Fruit fly (Drosophila melanogaster) whole organism, embryonic: Measurements from ENCODE around the gene Prx2.

Experiments used
- Bteb2 ChIP-seq: fragments of 200-800 bp; sonication (Bioruptor generic); optimal IDR thresholded peaks from 2 replicates; lab custom pipeline; 2016; ENCODE audit warnings: missing biosample characterization, missing genetic modification characterization
- CG11695 ChIP-seq: fragments of 200-800 bp; sonication (Bioruptor generic); IDR thresholded peaks from 3 replicates; pipeline ENCODE4 v1.3.6; 2022; ENCODE audit warnings: missing biosample characterization, missing genetic modification characterization
- CG11696 ChIP-seq: fragments of 200-800 bp; sonication (Bioruptor generic); IDR thresholded peaks from 2 replicates; pipeline ENCODE4 v1.3.6; 2022; ENCODE audit warnings: missing biosample characterization, missing genetic modification characterization
- CG12299 ChIP-seq: fragments of 200-800 bp; sonication (Bioruptor generic); optimal IDR thresholded peaks from 2 replicates; lab custom pipeline; 2018; ENCODE audit warnings: missing biosample characterization, mild to moderate bottlenecking, missing genetic modification characterization
- CG1233 ChIP-seq: fragments of 200-800 bp; sonication (Bioruptor generic); optimal IDR thresholded peaks from 4 replicates; lab custom pipeline; 2018; ENCODE audit warnings: missing biosample characterization, mild to moderate bottlenecking, missing genetic modification characterization
- CG15269 ChIP-seq: fragments of 200-800 bp; sonication (Bioruptor generic); optimal IDR thresholded peaks from 2 replicates; lab custom pipeline; 2018; ENCODE audit warnings: missing biosample characterization, mild to moderate bottlenecking, missing genetic modification characterization, moderate library complexity
- CG32767 ChIP-seq: fragments of 200-800 bp; sonication (Bioruptor generic); IDR thresholded peaks from 2 replicates; pipeline ENCODE4 v1.3.6; 2022; ENCODE audit warnings: missing biosample characterization, missing genetic modification characterization
- CG4404 ChIP-seq: fragments of 200-800 bp; sonication (Bioruptor generic); IDR thresholded peaks from 2 replicates; pipeline ENCODE4 v1.3.6; 2022; ENCODE audit warnings: missing biosample characterization, missing genetic modification characterization
- CG5953 ChIP-seq: fragments of 200-800 bp; sonication (Bioruptor generic); IDR thresholded peaks from 2 replicates; pipeline ENCODE4 v1.3.6; 2022; ENCODE audit warnings: missing biosample characterization, missing genetic modification characterization
- CG6272 ChIP-seq: fragments of 200-800 bp; sonication (Bioruptor generic); IDR thresholded peaks from 2 replicates; pipeline ENCODE4 v1.3.6; 2022; ENCODE audit warnings: missing biosample characterization, missing genetic modification characterization
- CG8359 ChIP-seq: fragments of 200-800 bp; sonication (Bioruptor generic); optimal IDR thresholded peaks from 2 replicates; lab custom pipeline; 2017; ENCODE audit warnings: missing biosample characterization, mild to moderate bottlenecking, missing genetic modification characterization, borderline replicate concordance
- CG9876 ChIP-seq: fragments of 200-800 bp; sonication (Bioruptor generic); optimal IDR thresholded peaks from 2 replicates; lab custom pipeline; 2016; ENCODE audit warnings: missing biosample characterization, missing genetic modification characterization
- Dfd ChIP-seq, 2 experiments: fragments of >200 bp; optimal IDR thresholded peaks; 2 replicates each; lab custom pipeline; 2017; ENCODE audit warnings: missing biosample characterization in 2 of 2, missing genetic modification characterization in 2 of 2
- Fer3 ChIP-seq: fragments of 200-800 bp; sonication (Bioruptor generic); optimal IDR thresholded peaks from 2 replicates; lab custom pipeline; 2018; ENCODE audit warnings: missing biosample characterization, mild to moderate bottlenecking, missing genetic modification characterization, moderate library complexity
- HHEX ChIP-seq: fragments of 200-800 bp; sonication (Bioruptor generic); optimal IDR thresholded peaks from 3 replicates; lab custom pipeline; 2017; ENCODE audit warnings: missing biosample characterization, mild to moderate bottlenecking, missing genetic modification characterization, missing genetic modification reagents
- Mad ChIP-seq: fragments of 200-800 bp; sonication (Bioruptor generic); optimal IDR thresholded peaks from 2 replicates; lab custom pipeline; 2016; ENCODE audit warnings: missing biosample characterization, missing genetic modification characterization
- NC2α ChIP-seq: fragments of 200-800 bp; sonication (Bioruptor generic); optimal IDR thresholded peaks from 2 replicates; lab custom pipeline; 2016; ENCODE audit warnings: missing biosample characterization, missing genetic modification characterization
- Nf-YB ChIP-seq: fragments of 200-800 bp; sonication (Bioruptor generic); optimal IDR thresholded peaks from 3 replicates; lab custom pipeline; 2019; ENCODE audit warnings: missing biosample characterization, mild to moderate bottlenecking, missing genetic modification characterization, moderate library complexity
- Oli ChIP-seq: fragments of 200-800 bp; sonication (Bioruptor generic); optimal IDR thresholded peaks from 2 replicates; lab custom pipeline; 2018; ENCODE audit warnings: missing biosample characterization, mild to moderate bottlenecking, missing genetic modification characterization, moderate library complexity
- Vsx1 ChIP-seq: fragments of 200-800 bp; sonication (Bioruptor generic); optimal IDR thresholded peaks from 2 replicates; lab custom pipeline; 2017; ENCODE audit warnings: missing biosample characterization, mild to moderate bottlenecking, missing genetic modification characterization, missing genetic modification reagents
- aop ChIP-seq: fragments of 200-800 bp; sonication (Bioruptor generic); IDR thresholded peaks from 2 replicates; pipeline ENCODE4 v1.3.6; 2022; ENCODE audit warnings: missing biosample characterization, missing genetic modification characterization
- ato ChIP-seq: fragments of 200-800 bp; sonication (Bioruptor generic); IDR thresholded peaks from 2 replicates; pipeline ENCODE4 v1.3.6; 2022; ENCODE audit warnings: missing biosample characterization, missing genetic modification characterization; ENCODE audit not compliant: partially characterized antibody
- cas ChIP-seq: fragments of 200-800 bp; sonication (Bioruptor generic); IDR thresholded peaks from 2 replicates; pipeline ENCODE4 v1.3.6; 2022; ENCODE audit warnings: missing biosample characterization, missing genetic modification characterization
- crp ChIP-seq, 2 experiments: fragments of 200-800 bp; sonication (Bioruptor generic); optimal IDR thresholded peaks; 2 replicates in 1 of 2; 3 replicates in 1 of 2; lab custom pipeline; 2017; ENCODE audit warnings: missing biosample characterization in 2 of 2, missing genetic modification characterization in 2 of 2, mild to moderate bottlenecking in 1 of 2, moderate library complexity in 1 of 2
- dysf ChIP-seq: fragments of 200-800 bp; sonication (Bioruptor generic); IDR thresholded peaks from 3 replicates; pipeline ENCODE4 v1.3.6; 2022; ENCODE audit warnings: missing biosample characterization, missing genetic modification characterization
- esg ChIP-seq: fragments of 200-800 bp; sonication (Bioruptor generic); conservative IDR thresholded peaks from 2 replicates; pipeline ENCODE4 v1.3.6; 2022; ENCODE audit warnings: missing biosample characterization, missing genetic modification characterization
- ewg ChIP-seq: fragments of 200-800 bp; sonication (Bioruptor generic); optimal IDR thresholded peaks from 3 replicates; lab custom pipeline; 2017; ENCODE audit warnings: mild to moderate bottlenecking, missing biosample characterization, missing genetic modification reagents, missing genetic modification characterization
- fd3F ChIP-seq: fragments of 200-800 bp; sonication (Bioruptor generic); optimal IDR thresholded peaks from 2 replicates; lab custom pipeline; 2018; ENCODE audit warnings: missing biosample characterization, mild to moderate bottlenecking, missing genetic modification characterization, moderate library complexity
- fu2 ChIP-seq: fragments of 200-800 bp; sonication (Bioruptor generic); optimal IDR thresholded peaks from 2 replicates; lab custom pipeline; 2016; ENCODE audit warnings: missing biosample characterization, missing genetic modification characterization
- gt ChIP-seq: fragments of 200-800 bp; sonication (Bioruptor generic); IDR thresholded peaks from 2 replicates; pipeline ENCODE4 v1.3.6; 2022; ENCODE audit warnings: missing biosample characterization, missing genetic modification characterization
- h ChIP-seq: fragments of >200 bp; optimal IDR thresholded peaks from 2 replicates; lab custom pipeline; 2017
- hkb ChIP-seq, 2 experiments: fragments of 200-800 bp in 1 of 2; fragments of >200 bp in 1 of 2; sonication (Bioruptor generic) in 1 of 2; IDR thresholded peaks in 1 of 2; optimal IDR thresholded peaks in 1 of 2; 2 replicates each; pipeline versions ENCODE4 v1.3.6 to Lab custom; 2017 to 2022; ENCODE audit warnings: missing biosample characterization in 1 of 2, missing genetic modification characterization in 1 of 2
- jumu ChIP-seq: fragments of 200-800 bp; sonication (Bioruptor generic); optimal IDR thresholded peaks from 3 replicates; lab custom pipeline; 2016; ENCODE audit warnings: missing biosample characterization, missing genetic modification characterization
- kni ChIP-seq: fragments of 200-800 bp; sonication (Bioruptor generic); optimal IDR thresholded peaks from 3 replicates; lab custom pipeline; 2017; ENCODE audit warnings: mild to moderate bottlenecking, missing biosample characterization, missing genetic modification reagents, missing genetic modification characterization
- lov ChIP-seq, 2 experiments: fragments of 200-800 bp in 1 of 2; fragments of >200 bp in 1 of 2; sonication (Bioruptor generic) in 1 of 2; IDR thresholded peaks in 1 of 2; optimal IDR thresholded peaks in 1 of 2; 2 replicates in 1 of 2; 3 replicates in 1 of 2; pipeline versions ENCODE4 v1.3.6 to Lab custom; 2017 to 2022; ENCODE audit warnings: missing biosample characterization in 1 of 2, missing genetic modification characterization in 1 of 2
- nerfin-1 ChIP-seq: fragments of 200-800 bp; sonication (Bioruptor generic); optimal IDR thresholded peaks from 3 replicates; lab custom pipeline; 2019; ENCODE audit warnings: missing biosample characterization, mild to moderate bottlenecking, missing genetic modification characterization, moderate library complexity
- nmo ChIP-seq: fragments of 200-800 bp; sonication (Bioruptor generic); optimal IDR thresholded peaks from 2 replicates; lab custom pipeline; 2018; ENCODE audit warnings: missing biosample characterization, mild to moderate bottlenecking, missing genetic modification characterization, moderate library complexity
- odd ChIP-seq: fragments of 200-800 bp; sonication (Bioruptor generic); optimal IDR thresholded peaks from 2 replicates; lab custom pipeline; 2017; ENCODE audit warnings: missing biosample characterization, mild to moderate bottlenecking, missing genetic modification characterization
- pnt ChIP-seq: fragments of 200-800 bp; sonication (Bioruptor generic); optimal IDR thresholded peaks from 3 replicates; lab custom pipeline; 2016; ENCODE audit warnings: missing biosample characterization, missing genetic modification characterization
- prd ChIP-seq, 3 experiments: fragments of >200 bp in 2 of 3; fragments of 200-800 bp in 1 of 3; sonication (Bioruptor generic) in 1 of 3; optimal IDR thresholded peaks in 2 of 3; IDR thresholded peaks in 1 of 3; 2 replicates in 2 of 3; 3 replicates in 1 of 3; pipeline versions ENCODE4 v1.3.6 to Lab custom; 2017 to 2022; ENCODE audit warnings: missing biosample characterization in 1 of 3, missing genetic modification characterization in 1 of 3
- pros ChIP-seq: fragments of 200-800 bp; sonication (Bioruptor generic); optimal IDR thresholded peaks from 3 replicates; lab custom pipeline; 2019; ENCODE audit warnings: missing biosample characterization, mild to moderate bottlenecking, missing genetic modification characterization, moderate library complexity
- psq ChIP-seq: fragments of 200-800 bp; sonication (Bioruptor generic); optimal IDR thresholded peaks from 2 replicates; lab custom pipeline; 2017; ENCODE audit warnings: missing biosample characterization, missing genetic modification characterization
- scrt ChIP-seq: fragments of 200-800 bp; sonication (Bioruptor generic); optimal IDR thresholded peaks from 2 replicates; lab custom pipeline; 2018; ENCODE audit warnings: missing biosample characterization, mild to moderate bottlenecking, missing genetic modification characterization, moderate library complexity
- shn ChIP-seq: fragments of 200-800 bp; sonication (Bioruptor generic); optimal IDR thresholded peaks from 3 replicates; lab custom pipeline; 2016; ENCODE audit warnings: missing biosample characterization, missing genetic modification characterization
- sima ChIP-seq: fragments of 200-800 bp; sonication (Bioruptor generic); optimal IDR thresholded peaks from 2 replicates; lab custom pipeline; 2016; ENCODE audit warnings: missing biosample characterization, missing genetic modification characterization
- sna ChIP-seq: fragments of 200-800 bp; sonication (Bioruptor generic); IDR thresholded peaks from 2 replicates; pipeline ENCODE4 v1.3.6; 2022; ENCODE audit warnings: missing biosample characterization, missing genetic modification characterization; ENCODE audit not compliant: partially characterized antibody
- tup ChIP-seq: fragments of 200-800 bp; sonication (Bioruptor generic); optimal IDR thresholded peaks from 2 replicates; lab custom pipeline; 2016; ENCODE audit warnings: missing biosample characterization, mild to moderate bottlenecking, missing genetic modification characterization, moderate library complexity
- vfl ChIP-seq: fragments of 200-800 bp; sonication (Bioruptor generic); optimal IDR thresholded peaks from 2 replicates; lab custom pipeline; 2016; ENCODE audit warnings: missing biosample characterization, missing genetic modification characterization
- wor ChIP-seq: fragments of 200-800 bp; sonication (Bioruptor generic); IDR thresholded peaks from 2 replicates; pipeline ENCODE4 v1.3.6; 2022; ENCODE audit warnings: missing biosample characterization, missing genetic modification characterization
- zfh2 ChIP-seq: fragments of 200-800 bp; sonication (Bioruptor generic); optimal IDR thresholded peaks from 2 replicates; lab custom pipeline; 2016; ENCODE audit warnings: missing biosample characterization, missing genetic modification characterization

The Prx2 gene

DNA sequence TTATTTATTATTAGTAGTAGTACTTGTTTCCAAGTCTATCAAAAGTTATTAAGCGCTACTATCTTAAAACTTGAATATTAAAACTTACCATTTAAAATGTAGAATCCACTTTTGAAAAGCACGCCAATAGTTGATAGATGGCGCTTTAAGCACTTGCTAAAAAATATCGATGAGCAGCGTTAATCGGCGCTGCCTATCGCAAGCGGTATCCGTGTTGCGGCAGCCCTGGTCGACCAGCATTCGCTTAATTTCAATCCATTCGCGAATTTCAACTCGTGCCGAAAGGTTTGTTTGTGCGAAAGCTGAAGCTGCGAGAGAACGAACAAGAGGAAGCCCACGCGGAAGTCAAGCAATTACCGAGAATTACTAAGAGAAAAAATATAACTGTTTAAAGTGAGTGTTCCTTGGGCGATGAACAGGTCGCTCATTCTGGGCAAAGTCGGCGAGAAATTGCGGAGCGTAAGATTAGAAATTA is at the start of gene Prx2 (continued):
- TF ChIP-seq h (lab: Kevin White, UChicago): no peak
- no peak for TF ChIP-seq cas (GFP tag; lab: Robert Waterston, UW)
- no peak for TF ChIP-seq esg (GFP tag; lab: Robert Waterston, UW)
- TF ChIP-seq odd (GFP tag; lab: Kevin White, UChicago): no peak
- TF ChIP-seq crp (GFP tag; optimal IDR thresholded peaks at IDR 0.05; lab: Kevin White, UChicago): no peak
- TF ChIP-seq pnt (GFP tag; lab: Kevin White, UChicago): no peak
- TF ChIP-seq ato (GFP tag; lab: Robert Waterston, UW): peak; percentile 47; the same call in 1 of the 2 replicates
- TF ChIP-seq dysf (GFP tag; lab: Robert Waterston, UW): no peak
- TF ChIP-seq CG15269 (tag; lab: Kevin White, UChicago): no peak
- TF ChIP-seq sima: no peak
- no peak for TF ChIP-seq zfh2 (GFP tag; lab: Kevin White, UChicago)
- no peak for TF ChIP-seq prd (optimal IDR thresholded peaks at IDR 0.05; lab: Kevin White, UChicago)
- no peak for TF ChIP-seq prd (GFP tag; IDR thresholded peaks at IDR 0.05; lab: Robert Waterston, UW)
- no peak for TF ChIP-seq Nf-YB (GFP tag; lab: Kevin White, UChicago)
- TF ChIP-seq CG12299 (tag; lab: Kevin White, UChicago): no peak
- TF ChIP-seq Oli (tag; lab: Kevin White, UChicago): no peak
- no peak for TF ChIP-seq hkb (optimal IDR thresholded peaks at IDR 0.05; lab: Kevin White, UChicago)
- TF ChIP-seq hkb (GFP tag; IDR thresholded peaks at IDR 0.05; lab: Robert Waterston, UW): no peak
- TF ChIP-seq Dfd (GFP tag; optimal IDR thresholded peaks at IDR 0.05; lab: Kevin White, UChicago): no peak
- TF ChIP-seq jumu (GFP tag; lab: Kevin White, UChicago): no peak
- TF ChIP-seq kni (GFP tag; lab: Kevin White, UChicago): no peak
- TF ChIP-seq fu2: no peak
- TF ChIP-seq CG32767 (GFP tag; lab: Robert Waterston, UW): no peak
- TF ChIP-seq sna (GFP tag; lab: Robert Waterston, UW): peak; percentile 58; the same call in 1 of the 2 replicates
- no peak for TF ChIP-seq Bteb2 (GFP tag; lab: Kevin White, UChicago)
- TF ChIP-seq pros (GFP tag; lab: Kevin White, UChicago): no peak
- no peak for TF ChIP-seq vfl (GFP tag; lab: Kevin White, UChicago)
- TF ChIP-seq CG11696: no peak
- no peak for TF ChIP-seq shn (GFP tag; lab: Kevin White, UChicago)
- TF ChIP-seq CG4404 (GFP tag; lab: Robert Waterston, UW): no peak
- TF ChIP-seq scrt (GFP tag; lab: Kevin White, UChicago): peak; percentile 13
- TF ChIP-seq aop (GFP tag; lab: Robert Waterston, UW): no peak
- TF ChIP-seq CG6272 (GFP tag; lab: Robert Waterston, UW): peak; percentile 15; the same call in 1 of the 2 replicates
- no peak for TF ChIP-seq lov (optimal IDR thresholded peaks at IDR 0.05; lab: Kevin White, UChicago)
- TF ChIP-seq lov (GFP tag; IDR thresholded peaks at IDR 0.05; lab: Robert Waterston, UW): 0 out of 3 replicates have a peak, but pooled peaks have one; percentile 6
- TF ChIP-seq NC2α (GFP tag; lab: Kevin White, UChicago): no peak
- no peak for TF ChIP-seq Mad
- TF ChIP-seq wor (GFP tag; lab: Robert Waterston, UW): no peak
- no peak for TF ChIP-seq psq (GFP tag; lab: Kevin White, UChicago)
- peak; percentile 11 for TF ChIP-seq HHEX (GFP tag; lab: Kevin White, UChicago)
- no peak for TF ChIP-seq nerfin-1
- no peak for TF ChIP-seq CG8359 (GFP tag; lab: Kevin White, UChicago)
- no peak for TF ChIP-seq CG11695
- no peak for TF ChIP-seq tup (GFP tag; lab: Kevin White, UChicago)
- TF ChIP-seq ewg: no peak
- no peak for TF ChIP-seq CG1233
- TF ChIP-seq CG5953 (GFP tag; lab: Robert Waterston, UW): no peak
- no peak for TF ChIP-seq gt (GFP tag; lab: Robert Waterston, UW)
- TF ChIP-seq fd3F: no peak
- TF ChIP-seq nmo: peak; percentile 13
- TF ChIP-seq Vsx1 (GFP tag; lab: Kevin White, UChicago): no peak
- no peak for TF ChIP-seq CG9876
- TF ChIP-seq Fer3 (tag; lab: Kevin White, UChicago): no peak
